Fruit fly (Drosophila melanogaster) whole organism, embryonic: Measurements from ENCODE around the gene eIF4H2.
A peak's percentile ranks its signal among the peaks of the same experiment; 100 is the strongest.

Experiments
- Aef1 ChIP-seq: fragments of 200-800 bp; sonication (Bioruptor generic); IDR thresholded peaks from 3 replicates; pipeline ENCODE4 v1.3.6; 2022; ENCODE audit warnings: missing biosample characterization, missing genetic modification characterization
- Antp ChIP-seq: fragments of 200-800 bp; sonication (Bioruptor generic); optimal IDR thresholded peaks from 3 replicates; lab custom pipeline; 2016; ENCODE audit warnings: missing biosample characterization, missing genetic modification characterization
- Blimp-1 ChIP-seq: fragments of 200-800 bp; sonication (Bioruptor generic); optimal IDR thresholded peaks from 3 replicates; lab custom pipeline; 2018; ENCODE audit warnings: missing biosample characterization, missing genetic modification characterization, mild to moderate bottlenecking, moderate library complexity, missing genetic modification reagents
- CG1024 ChIP-seq: fragments of 200-800 bp; sonication (Bioruptor generic); IDR thresholded peaks from 2 replicates; pipeline ENCODE4 v1.3.6; 2022; ENCODE audit warnings: missing biosample characterization, missing genetic modification characterization
- CG10462 ChIP-seq: fragments of 200-800 bp; sonication (Bioruptor generic); optimal IDR thresholded peaks from 2 replicates; lab custom pipeline; 2016; ENCODE audit warnings: missing biosample characterization, missing genetic modification characterization
- CG11456 ChIP-seq: fragments of 200-800 bp; sonication (Bioruptor generic); IDR thresholded peaks from 3 replicates; pipeline ENCODE4 v1.3.6; 2022; ENCODE audit warnings: missing biosample characterization, missing genetic modification characterization
- CG14965 ChIP-seq: fragments of 200-800 bp; sonication (Bioruptor generic); optimal IDR thresholded peaks from 2 replicates; lab custom pipeline; 2016; ENCODE audit warnings: missing biosample characterization, missing genetic modification characterization, borderline replicate concordance
- CG1792 ChIP-seq: fragments of 200-800 bp; sonication (Bioruptor generic); optimal IDR thresholded peaks from 2 replicates; lab custom pipeline; 2016; ENCODE audit warnings: missing biosample characterization, missing genetic modification characterization
- CG18599 ChIP-seq: fragments of 200-800 bp; sonication (Bioruptor generic); optimal IDR thresholded peaks from 3 replicates; lab custom pipeline; 2017; ENCODE audit warnings: missing biosample characterization, missing genetic modification characterization, mild to moderate bottlenecking, moderate library complexity, missing genetic modification reagents
- CG2712 ChIP-seq: fragments of 200-800 bp; optimal IDR thresholded peaks from 3 replicates; lab custom pipeline; 2019; ENCODE audit warnings: missing biosample characterization, mild to moderate bottlenecking, missing genetic modification characterization, moderate library complexity
- CG2875 ChIP-seq: fragments of 200-800 bp; sonication (Bioruptor generic); optimal IDR thresholded peaks from 2 replicates; lab custom pipeline; 2017; ENCODE audit warnings: missing biosample characterization, mild to moderate bottlenecking, missing genetic modification characterization, missing genetic modification reagents
- CG3065 ChIP-seq: fragments of 200-800 bp; sonication (Bioruptor generic); optimal IDR thresholded peaks from 2 replicates; lab custom pipeline; 2016; ENCODE audit warnings: missing biosample characterization, missing genetic modification characterization
- CG34224 ChIP-seq: fragments of 200-800 bp; sonication (Bioruptor generic); IDR thresholded peaks from 3 replicates; pipeline ENCODE4 v1.3.6; 2022; ENCODE audit warnings: missing biosample characterization, missing genetic modification characterization; ENCODE audit not compliant: partially characterized antibody
- CG3726 ChIP-seq: fragments of 200-800 bp; sonication (Bioruptor generic); IDR thresholded peaks from 3 replicates; pipeline ENCODE4, ENCODE4 v1.3.6; 2022; ENCODE audit warnings: missing biosample characterization, missing genetic modification characterization
- CG3995 ChIP-seq: fragments of 200-800 bp; sonication (Bioruptor generic); optimal IDR thresholded peaks from 3 replicates; lab custom pipeline; 2016; ENCODE audit warnings: missing biosample characterization, missing genetic modification characterization
- CG4360 ChIP-seq: fragments of 200-800 bp; sonication (Bioruptor generic); IDR thresholded peaks from 2 replicates; pipeline ENCODE4 v1.3.6; 2022; ENCODE audit warnings: missing biosample characterization, missing genetic modification characterization
- CG6765 ChIP-seq: fragments of 200-800 bp; sonication (Bioruptor generic); optimal IDR thresholded peaks from 3 replicates; lab custom pipeline; 2017; ENCODE audit warnings: missing biosample characterization, mild to moderate bottlenecking, missing genetic modification characterization
- CG6791 ChIP-seq: fragments of 200-800 bp; sonication (Bioruptor generic); IDR thresholded peaks from 3 replicates; pipeline ENCODE4 v1.3.6; 2022; ENCODE audit warnings: missing biosample characterization, missing genetic modification characterization; ENCODE audit not compliant: partially characterized antibody
- CG9932 ChIP-seq: fragments of 200-800 bp; sonication (Bioruptor generic); IDR thresholded peaks from 2 replicates; pipeline ENCODE4 v1.3.6; 2022; ENCODE audit warnings: missing biosample characterization, missing genetic modification characterization
- CHES-1-like ChIP-seq: fragments of 200-800 bp; sonication (Bioruptor generic); optimal IDR thresholded peaks from 2 replicates; lab custom pipeline; 2016; ENCODE audit warnings: missing biosample characterization, missing genetic modification characterization
- CTCF ChIP-seq: fragments of 200-800 bp; sonication (Bioruptor generic); optimal IDR thresholded peaks from 2 replicates; lab custom pipeline; 2017; ENCODE audit warnings: missing biosample characterization, mild to moderate bottlenecking, missing genetic modification characterization, moderate library complexity
- Drgx ChIP-seq: fragments of 200-800 bp; sonication (Bioruptor generic); IDR thresholded peaks from 2 replicates; pipeline ENCODE4 v1.3.6; 2022; ENCODE audit warnings: missing biosample characterization, missing genetic modification characterization
- H15 ChIP-seq: fragments of 200-800 bp; sonication (Bioruptor generic); IDR thresholded peaks from 3 replicates; pipeline ENCODE4 v1.3.6; 2022; ENCODE audit warnings: missing biosample characterization, missing genetic modification characterization
- Lhr ChIP-seq: fragments of 200-800 bp; sonication (Bioruptor generic); optimal IDR thresholded peaks from 3 replicates; lab custom pipeline; 2017; ENCODE audit warnings: mild to moderate bottlenecking, missing biosample characterization, missing genetic modification reagents, missing genetic modification characterization
- Lim3 ChIP-seq: fragments of 200-800 bp; sonication (Bioruptor generic); IDR thresholded peaks from 2 replicates; pipeline ENCODE4 v1.3.6; 2022; ENCODE audit warnings: missing biosample characterization, missing genetic modification characterization
- Pdp1 ChIP-seq, 2 experiments: fragments of 200-800 bp; sonication (Bioruptor generic); optimal IDR thresholded peaks; 3 replicates each; lab custom pipeline; 2016; ENCODE audit warnings: missing biosample characterization in 2 of 2, missing genetic modification characterization in 2 of 2, mild to moderate bottlenecking in 1 of 2, moderate library complexity in 1 of 2
- Side ChIP-seq: fragments of 200-800 bp; sonication (Bioruptor generic); optimal IDR thresholded peaks from 2 replicates; lab custom pipeline; 2016; ENCODE audit warnings: missing biosample characterization, missing genetic modification characterization
- Usf ChIP-seq: fragments of 200-800 bp; sonication (Bioruptor generic); optimal IDR thresholded peaks from 2 replicates; lab custom pipeline; 2017; ENCODE audit warnings: missing genotype, missing biosample characterization, missing genetic modification characterization
- ash1 ChIP-seq: fragments of 200-800 bp; sonication (Bioruptor generic); optimal IDR thresholded peaks from 2 replicates; lab custom pipeline; 2018; ENCODE audit warnings: missing biosample characterization, mild to moderate bottlenecking, missing genetic modification characterization
- az2 ChIP-seq: fragments of 200-800 bp; sonication (Bioruptor generic); optimal IDR thresholded peaks from 3 replicates; lab custom pipeline; 2016; ENCODE audit warnings: missing biosample characterization, missing genetic modification characterization
- br ChIP-seq: fragments of >200 bp; optimal IDR thresholded peaks from 2 replicates; lab custom pipeline; 2017
- cas ChIP-seq: fragments of 200-800 bp; sonication (Bioruptor generic); IDR thresholded peaks from 2 replicates; pipeline ENCODE4 v1.3.6; 2022; ENCODE audit warnings: missing biosample characterization, missing genetic modification characterization
- cato ChIP-seq: fragments of 200-800 bp; sonication (Bioruptor generic); optimal IDR thresholded peaks from 2 replicates; lab custom pipeline; 2016; ENCODE audit warnings: missing biosample characterization, missing genetic modification characterization, borderline replicate concordance
- croc ChIP-seq: fragments of 200-800 bp; sonication (Bioruptor generic); conservative IDR thresholded peaks from 3 replicates; pipeline ENCODE4 v1.3.6; 2022; ENCODE audit warnings: missing biosample characterization, missing genetic modification characterization
- dan ChIP-seq: fragments of 200-800 bp; sonication (Bioruptor generic); IDR thresholded peaks from 2 replicates; pipeline ENCODE4 v1.3.6; 2022; ENCODE audit warnings: missing biosample characterization, missing genetic modification characterization
- dysf ChIP-seq: fragments of 200-800 bp; sonication (Bioruptor generic); IDR thresholded peaks from 3 replicates; pipeline ENCODE4 v1.3.6; 2022; ENCODE audit warnings: missing biosample characterization, missing genetic modification characterization
- eve ChIP-seq, 2 experiments: fragments of >200 bp; optimal IDR thresholded peaks; 2 replicates each; lab custom pipeline; 2017; ENCODE audit warnings: missing biosample characterization in 2 of 2, missing genetic modification characterization in 2 of 2
- exex ChIP-seq: fragments of 200-800 bp; sonication (Bioruptor generic); optimal IDR thresholded peaks from 4 replicates; lab custom pipeline; 2018; ENCODE audit warnings: missing biosample characterization, mild to moderate bottlenecking, missing genetic modification characterization, moderate library complexity
- fd3F ChIP-seq: fragments of 200-800 bp; sonication (Bioruptor generic); optimal IDR thresholded peaks from 2 replicates; lab custom pipeline; 2018; ENCODE audit warnings: missing biosample characterization, mild to moderate bottlenecking, missing genetic modification characterization, moderate library complexity
- fu2 ChIP-seq: fragments of 200-800 bp; sonication (Bioruptor generic); optimal IDR thresholded peaks from 2 replicates; lab custom pipeline; 2016; ENCODE audit warnings: missing biosample characterization, missing genetic modification characterization
- grau ChIP-seq: fragments of 200-800 bp; optimal IDR thresholded peaks from 3 replicates; lab custom pipeline; 2019; ENCODE audit warnings: missing biosample characterization, mild to moderate bottlenecking, missing genetic modification characterization, moderate library complexity
- ind ChIP-seq: fragments of 200-800 bp; sonication (Bioruptor generic); optimal IDR thresholded peaks from 3 replicates; lab custom pipeline; 2016; ENCODE audit warnings: missing biosample characterization, missing genetic modification characterization
- ken ChIP-seq: fragments of 200-800 bp; sonication (Bioruptor generic); IDR thresholded peaks from 3 replicates; pipeline ENCODE4 v1.3.6; 2022; ENCODE audit warnings: missing biosample characterization, missing genetic modification characterization
- lilli ChIP-seq: fragments of 200-800 bp; sonication (Bioruptor generic); optimal IDR thresholded peaks from 3 replicates; lab custom pipeline; 2016; ENCODE audit warnings: missing biosample characterization, missing genetic modification characterization
- luna ChIP-seq: fragments of 200-800 bp; sonication (Bioruptor generic); optimal IDR thresholded peaks from 2 replicates; lab custom pipeline; 2016; ENCODE audit warnings: missing biosample characterization, missing genetic modification characterization
- pfk ChIP-seq: fragments of 200-800 bp; sonication (Bioruptor generic); optimal IDR thresholded peaks from 2 replicates; lab custom pipeline; 2018; ENCODE audit warnings: missing biosample characterization, mild to moderate bottlenecking, missing genetic modification characterization, moderate library complexity
- sens ChIP-seq: fragments of 200-800 bp; sonication (Bioruptor generic); peaks from one replicate; lab custom pipeline; 2016; ENCODE audit warnings: missing biosample characterization, missing genetic modification characterization
- sisA ChIP-seq: fragments of 200-800 bp; sonication (Bioruptor generic); IDR thresholded peaks from 2 replicates; pipeline ENCODE4 v1.3.6; 2022; ENCODE audit warnings: missing biosample characterization, missing genetic modification characterization
- tap ChIP-seq: fragments of 200-800 bp; optimal IDR thresholded peaks from 3 replicates; lab custom pipeline; 2019; ENCODE audit warnings: missing biosample characterization, mild to moderate bottlenecking, missing genetic modification characterization, moderate library complexity
- toy ChIP-seq: fragments of 200-800 bp; sonication (Bioruptor generic); IDR thresholded peaks from 2 replicates; pipeline ENCODE4 v1.3.6; 2022; ENCODE audit warnings: missing biosample characterization, missing genetic modification characterization
- twi ChIP-seq: fragments of 200-800 bp; optimal IDR thresholded peaks from 2 replicates; lab custom pipeline; 2019; ENCODE audit warnings: missing biosample characterization, mild to moderate bottlenecking, missing genetic modification characterization, moderate library complexity
- yki ChIP-seq: fragments of >200 bp; optimal IDR thresholded peaks from 3 replicates; lab custom pipeline; 2018
- zfh2 ChIP-seq: fragments of 200-800 bp; sonication (Bioruptor generic); optimal IDR thresholded peaks from 2 replicates; lab custom pipeline; 2016; ENCODE audit warnings: missing biosample characterization, missing genetic modification characterization

Gene eIF4H2

dm6 chr3R:30761140-30761539, 35.3 kb downstream of the eIF4H2 start (continued):
- TF ChIP-seq H15 (GFP tag; lab: Robert Waterston, UW), result no peak
- TF ChIP-seq Lim3 (GFP tag; lab: Robert Waterston, UW), result no peak
- peak; percentile 14 for TF ChIP-seq Lhr (GFP tag; lab: Kevin White, UChicago)
- TF ChIP-seq CG6791 (GFP tag; lab: Robert Waterston, UW), result no peak
- TF ChIP-seq CG9932 (GFP tag; lab: Robert Waterston, UW), result no peak
- TF ChIP-seq Usf (GFP tag; lab: Kevin White, UChicago), result peak; percentile 13
- no peak for TF ChIP-seq ash1 (GFP tag; lab: Kevin White, UChicago)
- TF ChIP-seq twi (tag; lab: Kevin White, UChicago), result peak; percentile 15
- TF ChIP-seq cas, result no peak
- peak; percentile 43; the same call in 1 of the 3 replicates for TF ChIP-seq dysf (GFP tag; lab: Robert Waterston, UW)
- no peak for TF ChIP-seq cato (GFP tag; lab: Kevin White, UChicago)
- no peak for TF ChIP-seq CG6765 (GFP tag; lab: Kevin White, UChicago)
- TF ChIP-seq CTCF (GFP tag; lab: Kevin White, UChicago), result peak; percentile 9
- TF ChIP-seq ind (GFP tag; lab: Kevin White, UChicago), result peak; percentile 24
- peak; percentile 54 for TF ChIP-seq grau (tag; lab: Kevin White, UChicago)
- no peak for TF ChIP-seq CG3995 (GFP tag; lab: Kevin White, UChicago)
- TF ChIP-seq Antp (GFP tag; lab: Kevin White, UChicago), result peak; percentile 25
- TF ChIP-seq CG1792 (GFP tag; lab: Kevin White, UChicago), result no peak
- no peak for TF ChIP-seq yki (lab: Kevin White, UChicago)
- no peak for TF ChIP-seq CG3065
- peak; percentile 69 for TF ChIP-seq Blimp-1 (GFP tag; lab: Kevin White, UChicago)
- no peak for TF ChIP-seq CHES-1-like (GFP tag; lab: Kevin White, UChicago)
- TF ChIP-seq CG11456 (GFP tag; lab: Robert Waterston, UW), result no peak
- TF ChIP-seq tap (tag; lab: Kevin White, UChicago), result peak; percentile 53
- peak; percentile 25 for TF ChIP-seq Side (GFP tag; lab: Kevin White, UChicago)
- TF ChIP-seq CG4360, result no peak
- TF ChIP-seq toy (GFP tag; lab: Robert Waterston, UW), result no peak
- peak; percentile 95 for TF ChIP-seq sens
- TF ChIP-seq CG2712 (tag; lab: Kevin White, UChicago), result peak; percentile 77
- TF ChIP-seq CG18599, result peak; percentile 69
- TF ChIP-seq CG14965 (GFP tag; lab: Kevin White, UChicago), result no peak
- TF ChIP-seq Aef1 (GFP tag; lab: Robert Waterston, UW), result no peak; the same call in 2 of the 3 replicates
- TF ChIP-seq CG1024, result no peak
- no peak for TF ChIP-seq CG3726 (GFP tag; lab: Robert Waterston, UW)
- TF ChIP-seq dan (GFP tag; lab: Robert Waterston, UW), result no peak
- no peak for TF ChIP-seq CG34224 (GFP tag; lab: Robert Waterston, UW)
- TF ChIP-seq fu2 (GFP tag; lab: Kevin White, UChicago), result no peak
- TF ChIP-seq croc, result peak; percentile 62; the same call in 2 of the 3 replicates
- no peak for TF ChIP-seq CG2875
- peak; percentile 50; the same call in 1 of the 2 replicates for TF ChIP-seq sisA
- peak; percentile 29 to 54 for TF ChIP-seq Pdp1 (GFP tag; optimal IDR thresholded peaks at IDR 0.05; lab: Kevin White, UChicago)
- no peak for TF ChIP-seq zfh2 (GFP tag; lab: Kevin White, UChicago)
- no peak for TF ChIP-seq fd3F (GFP tag; lab: Kevin White, UChicago)
- TF ChIP-seq ken, result peak; percentile 63
- TF ChIP-seq br (lab: Kevin White, UChicago), result no peak
- TF ChIP-seq pfk (GFP tag; lab: Kevin White, UChicago), result no peak
- no peak for TF ChIP-seq exex (tag; lab: Kevin White, UChicago)
- TF ChIP-seq luna, result no peak
- TF ChIP-seq CG10462 (GFP tag; lab: Kevin White, UChicago), result peak; percentile 35
- TF ChIP-seq az2 (GFP tag; lab: Kevin White, UChicago), result peak; percentile 26
- peak in 1 of 2 experiments; percentile 70 for TF ChIP-seq eve (GFP tag; optimal IDR thresholded peaks at IDR 0.05; lab: Kevin White, UChicago)
- TF ChIP-seq lilli (GFP tag; lab: Kevin White, UChicago), result peak; percentile 33
- TF ChIP-seq Drgx (GFP tag; lab: Robert Waterston, UW), result no peak
